Fruit fly (Drosophila melanogaster) whole organism, embryonic: ENCODE measurements around the gene fend.

Experiments
- ATbp ChIP-seq: fragments of 200-800 bp; sonication (Bioruptor generic); optimal IDR thresholded peaks from 2 replicates; lab custom pipeline; 2017; ENCODE audit warnings: missing biosample characterization, mild to moderate bottlenecking, missing genetic modification characterization, missing genetic modification reagents
- Awh ChIP-seq: fragments of 200-800 bp; sonication (Bioruptor generic); IDR thresholded peaks from 2 replicates; pipeline ENCODE4, ENCODE4 v1.3.6; 2022; ENCODE audit warnings: missing biosample characterization, missing genetic modification characterization
- CG10267 ChIP-seq: fragments of 200-800 bp; sonication (Bioruptor generic); optimal IDR thresholded peaks from 2 replicates; lab custom pipeline; 2018; ENCODE audit warnings: missing biosample characterization, mild to moderate bottlenecking, missing genetic modification characterization, moderate library complexity
- CG10366 ChIP-seq: fragments of 200-800 bp; sonication (Bioruptor generic); IDR thresholded peaks from 2 replicates; pipeline ENCODE4 v1.3.6; 2022; ENCODE audit warnings: missing biosample characterization, missing genetic modification characterization
- CG10543 ChIP-seq: fragments of 200-800 bp; sonication (Bioruptor generic); optimal IDR thresholded peaks from 3 replicates; lab custom pipeline; 2017; ENCODE audit warnings: missing biosample characterization, mild to moderate bottlenecking, missing genetic modification characterization, moderate library complexity
- CG10959 ChIP-seq: fragments of 200-800 bp; sonication (Bioruptor generic); IDR thresholded peaks from 2 replicates; pipeline ENCODE4 v1.3.6; 2022; ENCODE audit warnings: missing biosample characterization, missing genetic modification characterization
- CG12071 ChIP-seq: fragments of 200-800 bp; sonication (Bioruptor generic); optimal IDR thresholded peaks from 3 replicates; lab custom pipeline; 2018; ENCODE audit warnings: missing biosample characterization, mild to moderate bottlenecking, missing genetic modification characterization
- CG12104 ChIP-seq: fragments of 200-800 bp; sonication (Bioruptor generic); optimal IDR thresholded peaks from 3 replicates; lab custom pipeline; 2016; ENCODE audit warnings: missing biosample characterization, missing genetic modification characterization
- CG12299 ChIP-seq: fragments of 200-800 bp; sonication (Bioruptor generic); optimal IDR thresholded peaks from 2 replicates; lab custom pipeline; 2018; ENCODE audit warnings: missing biosample characterization, mild to moderate bottlenecking, missing genetic modification characterization
- CG14710 ChIP-seq: fragments of 200-800 bp; sonication (Bioruptor generic); optimal IDR thresholded peaks from 3 replicates; lab custom pipeline; 2019; ENCODE audit warnings: missing biosample characterization, mild to moderate bottlenecking, missing genetic modification characterization, moderate library complexity
- CG15479 ChIP-seq: fragments of 200-800 bp; sonication (Bioruptor generic); optimal IDR thresholded peaks from 3 replicates; lab custom pipeline; 2019; ENCODE audit warnings: missing biosample characterization, mild to moderate bottlenecking, missing genetic modification characterization, moderate library complexity
- CG17186 ChIP-seq: fragments of 200-800 bp; sonication (Bioruptor generic); optimal IDR thresholded peaks from 3 replicates; lab custom pipeline; 2017; ENCODE audit warnings: missing biosample characterization, missing genetic modification reagents, missing genetic modification characterization
- CG18599 ChIP-seq: fragments of 200-800 bp; sonication (Bioruptor generic); optimal IDR thresholded peaks from 3 replicates; lab custom pipeline; 2017; ENCODE audit warnings: missing biosample characterization, missing genetic modification characterization, mild to moderate bottlenecking, moderate library complexity, missing genetic modification reagents
- CG18764 ChIP-seq: fragments of 200-800 bp; sonication (Bioruptor generic); optimal IDR thresholded peaks from 3 replicates; lab custom pipeline; 2016; ENCODE audit warnings: missing biosample characterization, missing genetic modification characterization
- CG32532 ChIP-seq: fragments of 200-800 bp; sonication (Bioruptor generic); IDR thresholded peaks from 2 replicates; pipeline ENCODE4 v1.3.6; 2022; ENCODE audit warnings: missing biosample characterization, missing genetic modification characterization
- CG32772 ChIP-seq: fragments of 200-800 bp; sonication (Bioruptor generic); IDR thresholded peaks from 2 replicates; pipeline ENCODE4 v1.3.6; 2022; ENCODE audit warnings: missing biosample characterization, missing genetic modification characterization
- CG43689 ChIP-seq: fragments of 200-800 bp; sonication (Bioruptor generic); IDR thresholded peaks from 2 replicates; pipeline ENCODE4 v1.3.6; 2022; ENCODE audit warnings: missing biosample characterization, missing genetic modification characterization
- CG6254 ChIP-seq: fragments of 200-800 bp; sonication (Bioruptor generic); optimal IDR thresholded peaks from 3 replicates; lab custom pipeline; 2017; ENCODE audit warnings: mild to moderate bottlenecking, missing biosample characterization, missing genetic modification reagents, missing genetic modification characterization
- CG7372 ChIP-seq: fragments of 200-800 bp; sonication (Bioruptor generic); IDR thresholded peaks from 2 replicates; pipeline ENCODE4 v1.3.6; 2022; ENCODE audit warnings: missing biosample characterization, missing genetic modification characterization
- CG8290 ChIP-seq, 3 experiments: fragments of 200-800 bp; sonication (Bioruptor generic); optimal IDR thresholded peaks; 2 replicates each; lab custom pipeline; 2016 to 2019; ENCODE audit warnings: missing biosample characterization in 3 of 3, missing genetic modification characterization in 3 of 3, mild to moderate bottlenecking in 2 of 3, moderate library complexity in 1 of 3
- Deaf1 ChIP-seq: fragments of 200-800 bp; optimal IDR thresholded peaks from 3 replicates; lab custom pipeline; 2019; ENCODE audit warnings: missing biosample characterization, mild to moderate bottlenecking, missing genetic modification characterization, moderate library complexity
- Dll ChIP-seq: fragments of 200-800 bp; sonication (Bioruptor generic); IDR thresholded peaks from 4 replicates; pipeline ENCODE4 v1.3.6; 2022; ENCODE audit warnings: missing biosample characterization, missing genetic modification characterization; ENCODE audit not compliant: partially characterized antibody
- Doc2 ChIP-seq: fragments of 200-800 bp; sonication (Bioruptor generic); IDR thresholded peaks from 2 replicates; pipeline ENCODE4 v1.3.6; 2022; ENCODE audit warnings: missing biosample characterization, missing genetic modification characterization
- Ets97D ChIP-seq: fragments of 200-800 bp; sonication (Bioruptor generic); optimal IDR thresholded peaks from 3 replicates; lab custom pipeline; 2016; ENCODE audit warnings: missing biosample characterization, missing genetic modification characterization
- HHEX ChIP-seq: fragments of 200-800 bp; sonication (Bioruptor generic); optimal IDR thresholded peaks from 3 replicates; lab custom pipeline; 2017; ENCODE audit warnings: missing biosample characterization, mild to moderate bottlenecking, missing genetic modification characterization, missing genetic modification reagents
- HmgZ ChIP-seq: fragments of 200-800 bp; sonication (Bioruptor generic); optimal IDR thresholded peaks from 2 replicates; lab custom pipeline; 2018; ENCODE audit warnings: missing biosample characterization, mild to moderate bottlenecking, missing genetic modification characterization
- Med ChIP-seq: fragments of 200-800 bp; sonication (Bioruptor generic); peaks from one replicate; lab custom pipeline; 2016; ENCODE audit warnings: missing biosample characterization, missing genetic modification characterization, mild to moderate bottlenecking, inconsistent platforms, moderate library complexity
- Meics ChIP-seq: fragments of 200-800 bp; sonication (Bioruptor generic); optimal IDR thresholded peaks from 2 replicates; lab custom pipeline; 2017; ENCODE audit warnings: missing biosample characterization, mild to moderate bottlenecking, missing genetic modification characterization
- Mes4 ChIP-seq: fragments of 200-800 bp; sonication (Bioruptor generic); optimal IDR thresholded peaks from 2 replicates; lab custom pipeline; 2016; ENCODE audit warnings: missing biosample characterization, missing genetic modification characterization
- NFAT ChIP-seq: fragments of 200-800 bp; sonication (Bioruptor generic); IDR thresholded peaks from 2 replicates; pipeline ENCODE4 v1.3.6; 2022; ENCODE audit warnings: missing biosample characterization, missing genetic modification characterization
- Optix ChIP-seq: fragments of 200-800 bp; sonication (Bioruptor generic); IDR thresholded peaks from 3 replicates; pipeline ENCODE4 v1.3.6; 2022; ENCODE audit warnings: missing biosample characterization, missing genetic modification characterization
- Ptx1 ChIP-seq: fragments of 200-800 bp; sonication (Bioruptor generic); IDR thresholded peaks from 2 replicates; pipeline ENCODE4 v1.3.6; 2022; ENCODE audit warnings: missing biosample characterization, missing genetic modification characterization
- abd-A ChIP-seq: fragments of 200-800 bp; sonication (Bioruptor generic); optimal IDR thresholded peaks from 3 replicates; lab custom pipeline; 2019; ENCODE audit warnings: missing biosample characterization, mild to moderate bottlenecking, missing genetic modification characterization, moderate library complexity
- ci ChIP-seq: fragments of 200-800 bp; sonication (Bioruptor generic); IDR thresholded peaks from 3 replicates; pipeline ENCODE4 v1.3.6; 2022; ENCODE audit warnings: missing biosample characterization, missing genetic modification characterization
- dmrt99B ChIP-seq: fragments of 200-800 bp; sonication (Bioruptor generic); optimal IDR thresholded peaks from 2 replicates; lab custom pipeline; 2018; ENCODE audit warnings: missing biosample characterization, mild to moderate bottlenecking, missing genetic modification characterization, moderate library complexity
- ewg ChIP-seq: fragments of 200-800 bp; sonication (Bioruptor generic); optimal IDR thresholded peaks from 3 replicates; lab custom pipeline; 2017; ENCODE audit warnings: mild to moderate bottlenecking, missing biosample characterization, missing genetic modification reagents, missing genetic modification characterization
- exex ChIP-seq: fragments of 200-800 bp; sonication (Bioruptor generic); optimal IDR thresholded peaks from 4 replicates; lab custom pipeline; 2018; ENCODE audit warnings: missing biosample characterization, mild to moderate bottlenecking, missing genetic modification characterization, moderate library complexity
- gro ChIP-seq: fragments of 200-800 bp; sonication (Bioruptor generic); optimal IDR thresholded peaks from 2 replicates; lab custom pipeline; 2016; ENCODE audit warnings: missing biosample characterization, missing genetic modification characterization
- gsb-n ChIP-seq: fragments of 200-800 bp; sonication (Bioruptor generic); optimal IDR thresholded peaks from 3 replicates; lab custom pipeline; 2018; ENCODE audit warnings: missing biosample characterization, mild to moderate bottlenecking, missing genetic modification characterization
- hbn ChIP-seq: fragments of 200-800 bp; sonication (Bioruptor generic); IDR thresholded peaks from 2 replicates; pipeline ENCODE4 v1.3.6; 2022; ENCODE audit warnings: missing biosample characterization, missing genetic modification characterization; ENCODE audit not compliant: partially characterized antibody
- ind ChIP-seq: fragments of 200-800 bp; sonication (Bioruptor generic); optimal IDR thresholded peaks from 3 replicates; lab custom pipeline; 2016; ENCODE audit warnings: missing biosample characterization, missing genetic modification characterization
- kah ChIP-seq: fragments of 200-800 bp; sonication (Bioruptor generic); optimal IDR thresholded peaks from 2 replicates; lab custom pipeline; 2018; ENCODE audit warnings: missing biosample characterization, mild to moderate bottlenecking, missing genetic modification characterization
- knrl ChIP-seq: fragments of 200-800 bp; sonication (Bioruptor generic); IDR thresholded peaks from 3 replicates; pipeline ENCODE4 v1.3.6; 2022; ENCODE audit warnings: missing biosample characterization, missing genetic modification characterization; ENCODE audit not compliant: partially characterized antibody
- lab ChIP-seq: fragments of 200-800 bp; sonication (Bioruptor generic); optimal IDR thresholded peaks from 3 replicates; lab custom pipeline; 2017; ENCODE audit warnings: missing biosample characterization, missing genetic modification characterization, mild to moderate bottlenecking, moderate library complexity, missing genetic modification reagents
- mam ChIP-seq: fragments of 200-800 bp; sonication (Bioruptor generic); optimal IDR thresholded peaks from 3 replicates; lab custom pipeline; 2016; ENCODE audit warnings: missing biosample characterization, missing genetic modification characterization
- nau ChIP-seq: fragments of 200-800 bp; sonication (Bioruptor generic); optimal IDR thresholded peaks from 3 replicates; lab custom pipeline; 2017; ENCODE audit warnings: missing biosample characterization, mild to moderate bottlenecking, missing genetic modification characterization, missing genetic modification reagents
- pzg ChIP-seq: fragments of 200-800 bp; sonication (Bioruptor generic); optimal IDR thresholded peaks from 3 replicates; lab custom pipeline; 2018; ENCODE audit warnings: missing biosample characterization, mild to moderate bottlenecking, missing genetic modification characterization, moderate library complexity
- seq ChIP-seq: fragments of 200-800 bp; sonication (Bioruptor generic); IDR thresholded peaks from 2 replicates; pipeline ENCODE4 v1.3.6; 2022; ENCODE audit warnings: missing biosample characterization, missing genetic modification characterization
- sisA ChIP-seq: fragments of 200-800 bp; sonication (Bioruptor generic); IDR thresholded peaks from 2 replicates; pipeline ENCODE4 v1.3.6; 2022; ENCODE audit warnings: missing biosample characterization, missing genetic modification characterization
- slp2 ChIP-seq: fragments of 200-800 bp; sonication (Bioruptor generic); optimal IDR thresholded peaks from 2 replicates; lab custom pipeline; 2016; ENCODE audit warnings: missing biosample characterization, missing genetic modification characterization

The fend gene

DNA sequence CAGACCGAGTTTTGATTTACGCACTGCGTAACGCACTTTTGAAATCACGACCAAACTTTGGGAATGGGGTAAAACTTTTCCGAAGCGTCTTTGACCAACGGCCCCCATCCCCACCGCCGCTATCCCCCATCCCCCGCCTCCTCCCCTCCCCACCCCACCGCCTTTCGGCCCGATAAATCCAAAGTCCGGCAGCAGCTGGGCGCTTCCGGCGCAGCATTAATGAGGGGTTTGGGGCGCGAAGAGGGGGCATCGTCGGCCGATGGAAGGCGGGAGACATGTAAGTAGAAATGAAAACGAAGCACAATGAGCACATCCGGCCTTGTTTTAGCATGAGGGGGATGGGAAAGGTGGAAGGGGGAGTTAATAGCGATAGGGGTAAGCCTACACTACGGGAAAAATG, 4.2 kb upstream of the fend start (continued):
- TF ChIP-seq CG43689 (GFP tag; lab: Robert Waterston, UW), result no peak
- TF ChIP-seq Deaf1 (tag; lab: Kevin White, UChicago), result peak; percentile 56
- TF ChIP-seq NFAT (GFP tag; lab: Robert Waterston, UW), result peak; percentile 23; the same call in 1 of the 2 replicates
- TF ChIP-seq CG10543 (GFP tag; lab: Kevin White, UChicago), result peak; percentile 65
- no peak for TF ChIP-seq exex (tag; lab: Kevin White, UChicago)
- TF ChIP-seq slp2 (GFP tag; lab: Kevin White, UChicago), result no peak
- TF ChIP-seq ci (GFP tag; lab: Robert Waterston, UW), result peak; percentile 52; the same call in 1 of the 3 replicates
- no peak for TF ChIP-seq Ptx1
- TF ChIP-seq CG10267 (tag; lab: Kevin White, UChicago), result no peak
- TF ChIP-seq lab (GFP tag; lab: Kevin White, UChicago), result peak; percentile 30
- peak; percentile 23 for TF ChIP-seq kah
- TF ChIP-seq CG10959, result no peak
- TF ChIP-seq hbn (GFP tag; lab: Robert Waterston, UW), result no peak
- no peak for TF ChIP-seq CG17186 (GFP tag; lab: Kevin White, UChicago)
- TF ChIP-seq Doc2, result no peak
- no peak for TF ChIP-seq Mes4 (GFP tag; lab: Kevin White, UChicago)
- TF ChIP-seq CG32532 (GFP tag; lab: Robert Waterston, UW), result peak; percentile 38
- no peak for TF ChIP-seq CG14710 (tag; lab: Kevin White, UChicago)
- TF ChIP-seq mam (GFP tag; lab: Kevin White, UChicago), result no peak
- TF ChIP-seq gsb-n, result no peak
- TF ChIP-seq abd-A (tag; lab: Kevin White, UChicago), result peak; percentile 27
- TF ChIP-seq pzg (GFP tag; lab: Kevin White, UChicago), result no peak
- TF ChIP-seq gro (GFP tag; lab: Kevin White, UChicago), result no peak
- 0 out of 2 replicates have a peak, but pooled peaks have one; percentile 41 for TF ChIP-seq Awh (GFP tag; lab: Robert Waterston, UW)
- no peak for TF ChIP-seq ind (GFP tag; lab: Kevin White, UChicago)
- peak; percentile 3 for TF ChIP-seq ATbp
- 0 out of 3 replicates have a peak, but pooled peaks have one; percentile 23 for TF ChIP-seq Optix (GFP tag; lab: Robert Waterston, UW)
- peak; percentile 20 for TF ChIP-seq CG18599
- no peak for TF ChIP-seq Ets97D
- no peak for TF ChIP-seq CG12104 (GFP tag; lab: Kevin White, UChicago)
- TF ChIP-seq knrl (GFP tag; lab: Robert Waterston, UW), result no peak
- TF ChIP-seq CG8290 (GFP tag; optimal IDR thresholded peaks at IDR 0.05; lab: Kevin White, UChicago), result no peak
- peak in 1 of 2 experiments; percentile 57 for TF ChIP-seq CG8290 (tag; optimal IDR thresholded peaks at IDR 0.05; lab: Kevin White, UChicago)
- peak; percentile 15 for TF ChIP-seq CG6254 (GFP tag; lab: Kevin White, UChicago)
- TF ChIP-seq HHEX (GFP tag; lab: Kevin White, UChicago), result peak; percentile 59
- TF ChIP-seq CG32772 (GFP tag; lab: Robert Waterston, UW), result no peak
- no peak for TF ChIP-seq CG15479 (GFP tag; lab: Kevin White, UChicago)
- TF ChIP-seq CG12299 (tag; lab: Kevin White, UChicago), result no peak
- no peak for TF ChIP-seq Dll
- TF ChIP-seq CG18764 (GFP tag; lab: Kevin White, UChicago), result no peak
- TF ChIP-seq sisA, result no peak
- TF ChIP-seq ewg (GFP tag; lab: Kevin White, UChicago), result no peak
- TF ChIP-seq CG12071 (GFP tag; lab: Kevin White, UChicago), result peak; percentile 12
- no peak for TF ChIP-seq Med (GFP tag; lab: Kevin White, UChicago)
- peak; percentile 19 for TF ChIP-seq dmrt99B (tag; lab: Kevin White, UChicago)
- no peak for TF ChIP-seq HmgZ (tag; lab: Kevin White, UChicago)
- TF ChIP-seq nau (GFP tag; lab: Kevin White, UChicago), result peak; percentile 43
- TF ChIP-seq Meics (GFP tag; lab: Kevin White, UChicago), result no peak
- TF ChIP-seq seq (GFP tag; lab: Robert Waterston, UW), result no peak
- TF ChIP-seq CG7372 (GFP tag; lab: Robert Waterston, UW), result no peak
- no peak for TF ChIP-seq CG10366 (GFP tag; lab: Robert Waterston, UW)
